Worm (Caenorhabditis elegans) whole organism, young adult: ENCODE measurements around the gene Y62H9A.12.
A peak's percentile ranks its signal among the peaks of the same experiment; 100 is the strongest.

ENCODE experiments used
- B0336.3 ChIP-seq: fragments of 200-800 bp; sonication (Bioruptor generic); IDR thresholded peaks from 2 replicates; pipeline ENCODE4 v1.3.6; 2022; ENCODE audit warnings: missing genetic modification characterization, missing compliant biosample characterization
- D2030.7 ChIP-seq: fragments of 200-800 bp; sonication (Bioruptor generic); IDR thresholded peaks from 2 replicates; pipeline ENCODE4 v1.3.6; 2022; ENCODE audit warnings: missing genetic modification reagents, missing genetic modification characterization, missing compliant biosample characterization
- F22D6.2 ChIP-seq: sonication (generic microtip); optimal IDR thresholded peaks from 2 replicates; lab custom pipeline; 2016; ENCODE audit warnings: mild to moderate bottlenecking, missing genetic modification characterization, missing compliant biosample characterization
- F23B12.7 ChIP-seq: sonication (generic microtip); optimal IDR thresholded peaks from 2 replicates; lab custom pipeline; 2017; ENCODE audit warnings: missing genetic modification characterization, mild to moderate bottlenecking, missing compliant biosample characterization, antibody characterized with exemption, moderate library complexity; ENCODE audit not compliant: insufficient read depth
- F33H1.4 ChIP-seq: fragments of 200-800 bp; sonication (Bioruptor generic); IDR thresholded peaks from 2 replicates; pipeline ENCODE4 v1.3.6; 2022; ENCODE audit warnings: missing genetic modification reagents, missing genetic modification characterization, missing compliant biosample characterization
- F49E8.2 ChIP-seq: sonication (generic microtip); optimal IDR thresholded peaks from 3 replicates; lab custom pipeline; 2017; ENCODE audit warnings: missing genetic modification characterization, mild to moderate bottlenecking, missing compliant biosample characterization, antibody characterized with exemption, moderate library complexity; ENCODE audit not compliant: insufficient read depth
- F55B11.4 ChIP-seq: sonication (generic microtip); optimal IDR thresholded peaks from 2 replicates; lab custom pipeline; 2016; ENCODE audit warnings: missing compliant biosample characterization, missing genetic modification characterization, borderline replicate concordance; ENCODE audit not compliant: insufficient read depth
- K12H6.12 ChIP-seq: fragments of 200-800 bp; sonication (Bioruptor generic); optimal IDR thresholded peaks from 2 replicates; lab custom pipeline; 2018; ENCODE audit warnings: mild to moderate bottlenecking, missing genetic modification characterization, missing compliant biosample characterization
- Y53G8AR.9 ChIP-seq: fragments of 200-800 bp; sonication (Bioruptor generic); conservative IDR thresholded peaks from 2 replicates; pipeline ENCODE4 v1.3.6; 2022; ENCODE audit warnings: missing genetic modification reagents, missing genetic modification characterization, missing compliant biosample characterization
- Y67H2A.10 ChIP-seq: fragments of 200-800 bp; sonication (Bioruptor generic); conservative IDR thresholded peaks from 2 replicates; pipeline ENCODE4 v1.3.6; 2022; ENCODE audit warnings: missing genetic modification reagents, missing genetic modification characterization, missing compliant biosample characterization
- ama-1 ChIP-seq, 3 experiments: fragments of 150-350 bp in 1 of 3; sonication (generic microtip) in 2 of 3; optimal IDR thresholded peaks; 2 replicates each; lab custom pipeline; 2014 to 2018; ENCODE audit warnings: missing biosample characterization in 2 of 3, missing genetic modification characterization in 2 of 3, missing genetic modification reagents in 2 of 3
- aptf-3 ChIP-seq: fragments of 200-800 bp; sonication (Bioruptor generic); IDR thresholded peaks from 2 replicates; pipeline ENCODE4 v1.3.6; 2022; ENCODE audit warnings: missing genetic modification characterization, missing compliant biosample characterization
- attf-6 ChIP-seq: fragments of 200-800 bp; sonication (Bioruptor generic); IDR thresholded peaks from 2 replicates; pipeline ENCODE4 v1.3.6; 2022; ENCODE audit warnings: missing genetic modification reagents, missing genetic modification characterization, missing compliant biosample characterization
- cebp-2 ChIP-seq: fragments of 200-800 bp; sonication (Bioruptor generic); IDR thresholded peaks from 2 replicates; pipeline ENCODE4 v1.3.6; 2022; ENCODE audit warnings: missing genetic modification characterization, missing compliant biosample characterization
- ceh-100 ChIP-seq: fragments of 200-800 bp; sonication (Bioruptor generic); IDR thresholded peaks from 2 replicates; pipeline ENCODE4 v1.3.6; 2022; ENCODE audit warnings: missing genetic modification reagents, missing genetic modification characterization, missing compliant biosample characterization
- ceh-27 ChIP-seq: fragments of 200-800 bp; sonication (Bioruptor generic); optimal IDR thresholded peaks from 2 replicates; lab custom pipeline; 2018; ENCODE audit warnings: mild to moderate bottlenecking, missing genetic modification characterization, moderate library complexity, missing compliant biosample characterization
- ceh-40 ChIP-seq: fragments of 200-800 bp; sonication (Bioruptor generic); IDR thresholded peaks from 2 replicates; pipeline ENCODE4 v1.3.6; 2022; ENCODE audit warnings: missing genetic modification characterization, missing compliant biosample characterization
- chd-7 ChIP-seq: sonication (generic microtip); optimal IDR thresholded peaks from 2 replicates; lab custom pipeline; 2016; ENCODE audit warnings: mild to moderate bottlenecking, missing genetic modification characterization, moderate library complexity, missing compliant biosample characterization
- die-1 ChIP-seq: sonication (generic microtip); optimal IDR thresholded peaks from 2 replicates; lab custom pipeline; 2016; ENCODE audit warnings: missing genotype, mild to moderate bottlenecking, missing genetic modification characterization, missing compliant biosample characterization
- egl-44 ChIP-seq: fragments of 200-800 bp; sonication (Bioruptor generic); IDR thresholded peaks from 2 replicates; pipeline ENCODE4 v1.3.6; 2022; ENCODE audit warnings: missing genetic modification reagents, missing genetic modification characterization, missing compliant biosample characterization
- ekl-4 ChIP-seq: fragments of 200-800 bp; sonication (Bioruptor generic); IDR thresholded peaks from 2 replicates; pipeline ENCODE4 v1.3.6; 2022; ENCODE audit warnings: missing genetic modification reagents, missing genetic modification characterization, missing compliant biosample characterization
- him-1 ChIP-seq: sonication (generic microtip); optimal IDR thresholded peaks from 2 replicates; lab custom pipeline; 2016; ENCODE audit warnings: missing genotype, missing genetic modification reagents, missing genetic modification characterization, missing compliant biosample characterization
- hlh-26 ChIP-seq: fragments of 200-800 bp; sonication (Bioruptor generic); conservative IDR thresholded peaks from 2 replicates; pipeline ENCODE4 v1.3.6; 2022; ENCODE audit warnings: missing genetic modification reagents, missing genetic modification characterization, missing compliant biosample characterization
- lag-1 ChIP-seq: fragments of 200-800 bp; sonication (Bioruptor generic); IDR thresholded peaks from 2 replicates; pipeline ENCODE4 v1.3.6; 2022; ENCODE audit warnings: missing genetic modification reagents, missing genetic modification characterization, missing compliant biosample characterization
- lin-26 ChIP-seq: fragments of 200-800 bp; sonication (Bioruptor generic); IDR thresholded peaks from 2 replicates; pipeline ENCODE4 v1.3.6; 2022; ENCODE audit warnings: missing genetic modification reagents, missing genetic modification characterization, missing compliant biosample characterization
- lin-54 ChIP-seq: fragments of 200-800 bp; sonication (Bioruptor generic); optimal IDR thresholded peaks from 2 replicates; lab custom pipeline; 2018; ENCODE audit warnings: mild to moderate bottlenecking, missing genetic modification characterization, missing compliant biosample characterization
- lir-1 ChIP-seq: fragments of 200-800 bp; sonication (Bioruptor generic); conservative IDR thresholded peaks from 2 replicates; pipeline ENCODE4 v1.3.6; 2022; ENCODE audit warnings: missing genetic modification reagents, missing genetic modification characterization, missing compliant biosample characterization
- madf-8 ChIP-seq: fragments of 200-800 bp; sonication (Bioruptor generic); conservative IDR thresholded peaks from 2 replicates; pipeline ENCODE4 v1.3.6; 2022; ENCODE audit warnings: missing genetic modification reagents, missing genetic modification characterization, missing compliant biosample characterization
- mcd-1 ChIP-seq: fragments of 200-800 bp; sonication (Bioruptor generic); IDR thresholded peaks from 2 replicates; pipeline ENCODE4 v1.3.6; 2022; ENCODE audit warnings: missing genetic modification reagents, missing genetic modification characterization, missing compliant biosample characterization
- mel-28 ChIP-seq: sonication (generic microtip); optimal IDR thresholded peaks from 2 replicates; lab custom pipeline; 2016; ENCODE audit warnings: borderline replicate concordance, mild to moderate bottlenecking, missing genetic modification characterization, missing compliant biosample characterization
- nfya-1 ChIP-seq: sonication (generic microtip); optimal IDR thresholded peaks from 2 replicates; lab custom pipeline; 2017; ENCODE audit warnings: antibody characterized with exemption, missing compliant biosample characterization, missing genetic modification characterization, borderline replicate concordance; ENCODE audit not compliant: insufficient read depth
- nfyb-1 ChIP-seq: fragments of 200-800 bp; sonication (Bioruptor generic); IDR thresholded peaks from 2 replicates; pipeline ENCODE4 v1.3.6; 2022; ENCODE audit warnings: missing genetic modification reagents, missing genetic modification characterization, missing compliant biosample characterization
- nhr-179 ChIP-seq: sonication (generic microtip); optimal IDR thresholded peaks from 2 replicates; lab custom pipeline; 2016; ENCODE audit warnings: mild to moderate bottlenecking, missing genetic modification characterization, missing compliant biosample characterization
- nhr-80 ChIP-seq: sonication (generic microtip); optimal IDR thresholded peaks from 2 replicates; lab custom pipeline; 2016; ENCODE audit warnings: missing genetic modification characterization, missing compliant biosample characterization
- nhr-90 ChIP-seq: sonication (generic microtip); optimal IDR thresholded peaks from 2 replicates; lab custom pipeline; 2016; ENCODE audit warnings: missing genotype, mild to moderate bottlenecking, missing genetic modification characterization, missing compliant biosample characterization
- rec-8 ChIP-seq, 2 experiments: sonication (generic microtip); optimal IDR thresholded peaks; 2 replicates each; lab custom pipeline; 2016; ENCODE audit warnings: mild to moderate bottlenecking in 2 of 2, missing genetic modification characterization in 2 of 2, missing genetic modification reagents in 2 of 2, missing genotype in 2 of 2, missing biosample characterization in 1 of 2, missing compliant biosample characterization in 1 of 2, moderate library complexity in 1 of 2
- snpc-1.1 ChIP-seq: sonication (generic microtip); optimal IDR thresholded peaks from 2 replicates; lab custom pipeline; 2017; ENCODE audit warnings: missing genetic modification characterization, mild to moderate bottlenecking, missing compliant biosample characterization, antibody characterized with exemption, moderate library complexity, missing genotype, missing genetic modification reagents; ENCODE audit not compliant: insufficient read depth
- snpc-3.4 ChIP-seq: sonication (generic microtip); optimal IDR thresholded peaks from 2 replicates; lab custom pipeline; 2017; ENCODE audit warnings: missing genetic modification characterization, mild to moderate bottlenecking, missing compliant biosample characterization, antibody characterized with exemption, moderate library complexity, missing genotype, missing genetic modification reagents
- unc-130 ChIP-seq: sonication (generic microtip); optimal IDR thresholded peaks from 2 replicates; lab custom pipeline; 2016; ENCODE audit warnings: missing genetic modification reagents, missing genetic modification characterization, missing compliant biosample characterization
- zfh-2 ChIP-seq: fragments of 200-800 bp; sonication (Bioruptor generic); conservative IDR thresholded peaks from 2 replicates; pipeline ENCODE4 v1.3.6; 2022; ENCODE audit warnings: missing genetic modification reagents, missing genetic modification characterization, missing compliant biosample characterization
- ztf-25 ChIP-seq: fragments of 200-800 bp; sonication (Bioruptor generic); IDR thresholded peaks from 2 replicates; pipeline ENCODE4 v1.3.6; 2022; ENCODE audit warnings: missing genetic modification reagents, missing genetic modification characterization, missing compliant biosample characterization
- ztf-28 ChIP-seq: fragments of 200-800 bp; sonication (Bioruptor generic); IDR thresholded peaks from 2 replicates; pipeline ENCODE4 v1.3.6; 2022; ENCODE audit warnings: missing genetic modification reagents, missing genetic modification characterization, missing compliant biosample characterization
- ztf-6 ChIP-seq: fragments of 200-800 bp; sonication (Bioruptor generic); IDR thresholded peaks from 2 replicates; pipeline ENCODE4 v1.3.6; 2022; ENCODE audit warnings: missing genetic modification reagents, missing genetic modification characterization, missing compliant biosample characterization

Y62H9A.12 gene

DNA sequence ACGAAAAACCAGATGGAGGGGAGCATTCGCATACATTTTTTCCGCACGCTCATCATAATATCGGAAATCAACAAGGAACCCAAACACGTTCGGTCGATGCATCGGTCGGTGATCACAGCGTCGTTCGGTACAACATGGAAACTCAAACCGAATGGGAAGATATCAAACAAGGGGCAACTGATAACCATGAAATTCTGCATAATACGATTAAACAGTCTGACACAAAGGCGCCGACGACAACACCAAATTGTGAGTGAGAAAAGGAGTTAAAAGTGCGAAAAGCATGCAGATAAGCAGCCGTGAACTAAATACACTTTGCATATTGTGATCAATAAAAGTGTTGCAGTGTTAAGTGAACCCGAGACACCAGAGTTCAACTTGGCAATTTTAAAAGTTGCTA, 11.3 kb downstream of the Y62H9A.12 start:
- no peak for TF ChIP-seq K12H6.12
- no peak for TF ChIP-seq F33H1.4 (GFP tag; lab: Robert Waterston, UW)
- no peak for TF ChIP-seq egl-44 (GFP tag; lab: Robert Waterston, UW)
- no peak for TF ChIP-seq cebp-2 (GFP tag; lab: Robert Waterston, UW)
- TF ChIP-seq nhr-80 (tag; lab: Kevin White, UChicago), result peak; percentile 79
- TF ChIP-seq him-1, result no peak
- TF ChIP-seq F55B11.4, result no peak
- no peak for TF ChIP-seq F22D6.2 (tag; lab: Kevin White, UChicago)
- no peak for TF ChIP-seq ekl-4 (GFP tag; lab: Robert Waterston, UW)
- no peak for TF ChIP-seq snpc-1.1 (tag; lab: Kevin White, UChicago)
- TF ChIP-seq lir-1, result no peak
- no peak for TF ChIP-seq zfh-2
- no peak for TF ChIP-seq madf-8 (GFP tag; lab: Robert Waterston, UW)
- peak; percentile 25; the same call in 1 of the 2 replicates for TF ChIP-seq nfyb-1 (GFP tag; lab: Robert Waterston, UW)

DNA sequence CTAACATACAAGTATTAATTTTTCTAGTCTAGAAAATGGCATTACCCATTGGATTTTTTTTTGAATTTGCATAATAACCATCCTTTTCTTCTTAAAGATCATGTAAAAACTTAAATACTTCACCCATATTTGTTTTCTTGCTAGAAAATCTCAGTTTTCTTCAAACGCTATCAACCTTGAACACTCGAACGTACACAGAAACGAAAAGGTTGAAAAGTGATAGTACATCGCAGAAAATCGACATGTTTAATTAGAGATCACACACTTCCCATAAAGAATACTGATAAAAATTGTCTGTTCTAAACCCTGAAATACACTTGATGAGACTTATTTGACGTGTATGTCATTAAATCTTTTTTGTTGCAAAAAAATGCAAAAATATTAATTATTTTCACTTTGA, 13.7 kb downstream of the Y62H9A.12 start, which contains the start of gene F55G7.4:
Gene F55G7.4, plus strand, starts transcription at position 301 of the 400 bp plus-strand sequence.
- TF ChIP-seq F49E8.2 (tag; lab: Kevin White, UChicago) (no peak), nhr-90 (tag; lab: Kevin White, UChicago) (no peak)
- TF ChIP-seq, all 124 proteins: peak for 0

DNA sequence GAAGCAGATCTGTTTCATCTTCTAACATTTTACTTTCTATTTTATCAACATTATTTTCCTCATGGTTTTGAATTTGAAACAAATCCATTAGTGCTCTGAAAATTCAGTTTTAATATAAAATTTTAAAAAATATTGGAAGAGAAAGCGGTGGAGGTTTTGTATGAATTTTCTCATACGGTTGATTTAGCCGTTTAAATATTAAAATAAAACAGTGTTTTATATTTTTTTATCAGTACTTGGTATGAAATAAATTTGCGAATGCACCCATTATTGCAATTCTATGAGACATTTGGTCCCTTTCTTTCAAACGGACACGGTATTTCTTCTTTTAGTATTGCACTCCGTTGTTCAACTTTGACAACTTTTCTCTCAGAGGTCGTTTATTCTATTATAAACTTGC, 17.6 kb downstream of the Y62H9A.12 start, which contains the start of gene dot-1.4:
Gene dot-1.4, minus strand, starts transcription at position 101 of the 400 bp plus-strand sequence.
- TF ChIP-seq nhr-90 (tag; lab: Kevin White, UChicago) (no peak), ceh-40 (GFP tag; lab: Robert Waterston, UW) (no peak), nhr-179 (no peak), lag-1 (GFP tag; lab: Robert Waterston, UW) (no peak), mel-28 (tag; lab: Kevin White, UChicago) (no peak), aptf-3 (no peak), egl-44 (GFP tag; lab: Robert Waterston, UW) (no peak)
- TF ChIP-seq, all 124 proteins: peak for 0

DNA sequence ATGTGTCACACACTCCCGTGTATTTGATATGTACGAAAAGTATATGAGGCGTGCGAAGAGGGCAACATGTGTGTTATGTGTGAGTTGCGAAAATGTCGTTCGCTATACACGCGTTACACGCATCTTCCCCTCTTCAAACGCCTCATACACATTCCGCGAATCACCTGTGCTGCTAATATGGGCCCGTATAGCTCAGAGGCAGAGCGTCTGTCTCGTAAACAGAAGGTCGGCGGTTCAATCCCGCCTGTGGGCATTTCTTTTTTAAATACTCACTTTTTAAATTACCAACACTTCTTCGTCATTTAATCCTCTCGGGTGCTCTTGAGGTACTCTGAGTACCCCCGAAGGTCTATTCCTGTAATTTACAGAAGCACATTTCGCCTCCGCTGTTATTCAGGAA, 19.6 kb downstream of the Y62H9A.12 start:
- peak; percentile 39 for TF ChIP-seq chd-7 (tag; lab: Kevin White, UChicago)
- peak; percentile 78; the same call in 1 of the 2 replicates for TF ChIP-seq ztf-25 (GFP tag; lab: Robert Waterston, UW)
- peak; percentile 3 for TF ChIP-seq ceh-27 (GFP tag; lab: Kevin White, UChicago)
- TF ChIP-seq attf-6, result peak; percentile 63
- TF ChIP-seq rec-8 (tag; optimal IDR thresholded peaks at IDR 0.05; lab: Kevin White, UChicago), result peak in 1 of 2 experiments; percentile 50
- no peak for TF ChIP-seq ama-1 (optimal IDR thresholded peaks at IDR 0.05; lab: Kevin White, UChicago)
- peak in 1 of 2 experiments; percentile 25 for TF ChIP-seq ama-1 (GFP tag; optimal IDR thresholded peaks at IDR 0.05; lab: Kevin White, UChicago)
- no peak for TF ChIP-seq aptf-3
- TF ChIP-seq Y67H2A.10 (GFP tag; lab: Robert Waterston, UW), result no peak
- no peak for TF ChIP-seq ztf-6
- TF ChIP-seq D2030.7, result peak; percentile 86
- no peak for TF ChIP-seq mcd-1
- TF ChIP-seq B0336.3 (GFP tag; lab: Robert Waterston, UW), result no peak
- peak; percentile 71; the same call in 1 of the 2 replicates for TF ChIP-seq ztf-28
- TF ChIP-seq hlh-26 (GFP tag; lab: Robert Waterston, UW), result no peak
- TF ChIP-seq die-1 (tag; lab: Kevin White, UChicago), result peak; percentile 84
- no peak for TF ChIP-seq ceh-100 (GFP tag; lab: Robert Waterston, UW)
- TF ChIP-seq nfya-1 (tag; lab: Kevin White, UChicago), result no peak
- no peak for TF ChIP-seq lin-26 (GFP tag; lab: Robert Waterston, UW)
- TF ChIP-seq lin-54 (GFP tag; lab: Kevin White, UChicago), result peak; percentile 52
- peak; percentile 62 for TF ChIP-seq snpc-3.4 (tag; lab: Kevin White, UChicago)
- no peak for TF ChIP-seq Y53G8AR.9 (GFP tag; lab: Robert Waterston, UW)
- no peak for TF ChIP-seq F23B12.7 (tag; lab: Kevin White, UChicago)
- TF ChIP-seq unc-130 (GFP tag; lab: Kevin White, UChicago), result no peak
